Fruit fly (Drosophila melanogaster) whole organism, adult: ENCODE measurements around the gene Secp43.

Experiments used
- CG11617 ChIP-seq: fragments of 200-800 bp; sonication (Bioruptor generic); optimal IDR thresholded peaks from 2 replicates; lab custom pipeline; 2017; ENCODE audit warnings: mild to moderate bottlenecking, missing biosample characterization, missing genetic modification reagents, missing genetic modification characterization
- CG12768 ChIP-seq: fragments of 200-800 bp; sonication (Bioruptor generic); optimal IDR thresholded peaks from 2 replicates; lab custom pipeline; 2017; ENCODE audit warnings: missing biosample characterization, missing genetic modification characterization, mild to moderate bottlenecking, moderate library complexity, missing genetic modification reagents
- CG14711 ChIP-seq: fragments of 200-800 bp; sonication (Bioruptor generic); optimal IDR thresholded peaks from 2 replicates; lab custom pipeline; 2018; ENCODE audit warnings: missing biosample characterization, mild to moderate bottlenecking, missing genetic modification characterization, moderate library complexity
- CG1620 ChIP-seq: fragments of 200-800 bp; sonication (Bioruptor generic); optimal IDR thresholded peaks from 2 replicates; lab custom pipeline; 2016; ENCODE audit warnings: missing biosample characterization, missing genetic modification characterization
- CG33017 ChIP-seq: fragments of 200-800 bp; sonication (Bioruptor generic); optimal IDR thresholded peaks from 2 replicates; lab custom pipeline; 2018; ENCODE audit warnings: missing biosample characterization, mild to moderate bottlenecking, missing genetic modification characterization, moderate library complexity
- CG5204 ChIP-seq: fragments of 200-800 bp; sonication (Bioruptor generic); optimal IDR thresholded peaks from 2 replicates; lab custom pipeline; 2016; ENCODE audit warnings: missing biosample characterization, missing genetic modification characterization
- CG7045 ChIP-seq: fragments of 200-800 bp; sonication (Bioruptor generic); optimal IDR thresholded peaks from 2 replicates; lab custom pipeline; 2017; ENCODE audit warnings: missing biosample characterization, mild to moderate bottlenecking, missing genetic modification characterization
- CG7101 ChIP-seq: fragments of 200-800 bp; sonication (Bioruptor generic); optimal IDR thresholded peaks from 2 replicates; lab custom pipeline; 2018; ENCODE audit warnings: missing biosample characterization, mild to moderate bottlenecking, missing genetic modification characterization, moderate library complexity
- Clk ChIP-seq: fragments of 200-800 bp; sonication (Bioruptor generic); optimal IDR thresholded peaks from 2 replicates; lab custom pipeline; 2017; ENCODE audit warnings: missing biosample characterization, missing genetic modification characterization
- Crg-1 ChIP-seq: fragments of 200-800 bp; sonication (Bioruptor generic); optimal IDR thresholded peaks from 2 replicates; lab custom pipeline; 2016; ENCODE audit warnings: missing biosample characterization, missing genetic modification characterization
- Hr96 ChIP-seq: fragments of 200-800 bp; sonication (Bioruptor generic); optimal IDR thresholded peaks from 2 replicates; lab custom pipeline; 2016; ENCODE audit warnings: missing biosample characterization, missing genetic modification characterization
- Mnt ChIP-seq: fragments of 200-800 bp; sonication (Bioruptor generic); optimal IDR thresholded peaks from 2 replicates; lab custom pipeline; 2016; ENCODE audit warnings: missing biosample characterization, mild to moderate bottlenecking, missing genetic modification characterization
- bab1 ChIP-seq: fragments of 200-800 bp; sonication (Bioruptor generic); optimal IDR thresholded peaks from 3 replicates; lab custom pipeline; 2019; ENCODE audit warnings: missing biosample characterization, mild to moderate bottlenecking, missing genetic modification characterization, moderate library complexity
- cic ChIP-seq: fragments of 200-800 bp; sonication (Bioruptor generic); optimal IDR thresholded peaks from 2 replicates; lab custom pipeline; 2017; ENCODE audit warnings: missing biosample characterization, mild to moderate bottlenecking, missing genetic modification characterization, moderate library complexity
- cnc ChIP-seq, 2 experiments: fragments of >200 bp; optimal IDR thresholded peaks; 2 replicates each; lab custom pipeline; 2017
- kay ChIP-seq: fragments of 200-800 bp; sonication (Bioruptor generic); peaks from one replicate; lab custom pipeline; 2016; ENCODE audit warnings: missing biosample characterization, missing genetic modification characterization, borderline replicate concordance
- ovo ChIP-seq: fragments of 200-800 bp; sonication (Bioruptor generic); optimal IDR thresholded peaks from 2 replicates; lab custom pipeline; 2016; ENCODE audit warnings: missing biosample characterization, missing genetic modification characterization
- pad ChIP-seq: fragments of 200-800 bp; sonication (Bioruptor generic); optimal IDR thresholded peaks from 3 replicates; lab custom pipeline; 2017; ENCODE audit warnings: missing biosample characterization, missing genetic modification characterization, mild to moderate bottlenecking, moderate library complexity, missing genetic modification reagents
- tj ChIP-seq: fragments of 200-800 bp; sonication (Bioruptor generic); optimal IDR thresholded peaks from 3 replicates; lab custom pipeline; 2017; ENCODE audit warnings: missing biosample characterization, mild to moderate bottlenecking, missing genetic modification characterization, moderate library complexity
- toe ChIP-seq: fragments of 200-800 bp; sonication (Bioruptor generic); optimal IDR thresholded peaks from 2 replicates; lab custom pipeline; 2016; ENCODE audit warnings: missing biosample characterization, missing genetic modification characterization

The Secp43 gene

dm6 chr2L:4418819-4419218 is 35.4 kb downstream of the Secp43 start:
- TF ChIP-seq cic (GFP tag; lab: Kevin White, UChicago) (no peak), bab1 (GFP tag; lab: Kevin White, UChicago) (no peak), tj (GFP tag; lab: Kevin White, UChicago) (no peak), Crg-1 (GFP tag; lab: Kevin White, UChicago) (no peak), CG5204 (no peak), CG11617 (GFP tag; lab: Kevin White, UChicago) (no peak), CG14711 (tag; lab: Kevin White, UChicago) (no peak), Hr96 (no peak), pad (no peak), Clk (GFP tag; lab: Kevin White, UChicago) (no peak), CG12768 (GFP tag; lab: Kevin White, UChicago) (no peak), toe (no peak)

- TF ChIP-seq toe = no peak
- peak; percentile 9 for TF ChIP-seq kay
Measured at dm6 chr2L:4417982-4418381, 36.3 kb downstream of the Secp43 start.

DNA sequence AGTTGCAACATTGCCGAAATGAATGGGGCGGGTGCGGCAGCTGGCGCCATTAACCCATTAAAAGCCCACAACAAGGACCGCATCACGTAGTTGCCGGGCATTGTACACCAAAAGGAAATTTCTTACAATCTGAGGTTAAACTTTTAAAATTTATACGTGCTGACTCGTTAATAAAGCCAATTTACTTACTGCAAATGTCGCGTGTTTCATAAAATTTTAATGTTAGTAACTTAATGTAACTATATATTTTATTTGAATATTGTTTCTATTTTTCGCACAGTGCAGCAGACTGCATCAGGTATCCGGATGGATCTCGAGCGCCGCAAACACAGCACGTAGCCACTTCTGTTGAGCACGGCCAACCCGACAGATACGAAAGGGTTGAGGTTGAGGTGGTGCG is 37.4 kb downstream of the Secp43 start:
- peak; percentile 36 for TF ChIP-seq CG7045 (GFP tag; lab: Kevin White, UChicago)
- no peak for TF ChIP-seq CG14711 (tag; lab: Kevin White, UChicago)
- no peak for TF ChIP-seq CG1620 (GFP tag; lab: Kevin White, UChicago)
- TF ChIP-seq CG5204 = peak; percentile 43
- TF ChIP-seq CG12768 (GFP tag; lab: Kevin White, UChicago) = peak; percentile 13
- no peak for TF ChIP-seq Crg-1 (GFP tag; lab: Kevin White, UChicago)
- no peak for TF ChIP-seq CG11617 (GFP tag; lab: Kevin White, UChicago)
- TF ChIP-seq CG33017 (tag; lab: Kevin White, UChicago) = peak; percentile 42
- no peak for TF ChIP-seq pad
- no peak for TF ChIP-seq cic (GFP tag; lab: Kevin White, UChicago)

DNA sequence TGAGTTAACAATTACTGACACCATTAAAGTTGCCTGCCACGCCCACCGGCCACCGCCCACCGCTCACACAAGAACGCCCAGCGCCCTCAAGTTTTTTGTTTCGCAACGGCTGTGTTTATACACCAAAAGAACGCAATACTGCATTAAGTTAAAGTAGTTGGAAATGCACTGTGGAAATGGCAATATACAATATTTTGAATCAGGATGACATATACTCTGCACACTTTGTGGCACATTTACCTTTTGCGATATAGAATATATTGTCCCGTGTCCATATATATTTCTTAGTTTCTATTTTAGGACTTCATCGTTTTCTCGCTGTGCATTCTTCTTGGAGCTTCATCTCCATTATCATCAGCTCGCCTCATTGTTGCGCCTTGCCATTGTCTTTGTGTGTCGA is 38.2 kb downstream of the Secp43 start:
- TF ChIP-seq cic (GFP tag; lab: Kevin White, UChicago) (no peak), Hr96 (peak; percentile 10), kay (no peak)

dm6 chr2L:4414059-4414458 is 40.2 kb downstream of the Secp43 start:
- TF ChIP-seq kay (no peak), CG5204 (no peak), ovo (GFP tag; lab: Kevin White, UChicago) (no peak), CG7045 (GFP tag; lab: Kevin White, UChicago) (no peak), CG7101 (tag; lab: Kevin White, UChicago) (no peak), CG33017 (tag; lab: Kevin White, UChicago) (no peak), cnc (optimal IDR thresholded peaks at IDR 0.05; lab: Kevin White, UChicago) (no peak), CG1620 (GFP tag; lab: Kevin White, UChicago) (no peak), CG11617 (GFP tag; lab: Kevin White, UChicago) (no peak), cic (GFP tag; lab: Kevin White, UChicago) (no peak), pad (no peak), Mnt (GFP tag; lab: Kevin White, UChicago) (no peak), CG14711 (tag; lab: Kevin White, UChicago) (no peak), toe (no peak), tj (GFP tag; lab: Kevin White, UChicago) (no peak), Crg-1 (GFP tag; lab: Kevin White, UChicago) (no peak)

- TF ChIP-seq CG7101 (tag; lab: Kevin White, UChicago) (no peak), CG7045 (GFP tag; lab: Kevin White, UChicago) (no peak), bab1 (GFP tag; lab: Kevin White, UChicago) (no peak), kay (no peak), Crg-1 (GFP tag; lab: Kevin White, UChicago) (no peak), CG11617 (GFP tag; lab: Kevin White, UChicago) (no peak)
Measured at dm6 chr2L:4410855-4411254, 43.4 kb downstream of the Secp43 start, which contains the start of gene CG43055. CG43055 (plus strand) TSS chr2L:4411155.
